Fruit fly (Drosophila melanogaster): ENCODE measurements around the gene Gapvd1.

Gapvd1 gene

DNA sequence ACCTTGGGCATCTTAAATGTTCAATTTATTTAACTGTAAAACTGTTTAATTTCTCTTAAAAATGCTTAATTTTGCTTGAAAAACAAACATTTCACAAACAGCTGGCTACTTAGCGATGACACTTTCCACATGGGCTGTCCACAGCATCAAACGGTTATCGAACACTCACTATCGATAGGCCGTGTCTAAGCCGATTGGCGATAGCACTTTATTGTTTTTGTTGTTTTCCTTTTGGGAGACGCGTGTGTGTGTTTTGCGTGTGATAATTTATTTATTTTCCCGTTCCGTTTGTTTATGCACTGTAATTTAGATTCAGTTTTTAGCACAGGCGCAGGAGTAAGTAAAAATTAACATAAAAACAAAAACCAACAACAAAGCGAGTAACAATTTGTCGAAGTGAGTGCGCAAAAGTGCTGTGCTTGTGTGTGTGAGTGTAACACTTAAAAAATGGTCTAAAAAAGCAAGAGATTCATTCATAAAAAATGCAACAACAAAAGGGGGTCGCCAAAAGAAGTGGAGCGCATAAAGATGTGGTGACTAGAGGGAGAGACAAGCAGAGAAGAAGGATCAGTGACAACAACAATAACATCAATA is at the start of gene Gapvd1 (continued):
- TF ChIP-seq twi (tag; optimal IDR thresholded peaks at IDR 0.05) (no peak), Sry-δ (GFP tag; optimal IDR thresholded peaks at IDR 0.05) (peak; percentile 92), tgo (GFP tag; IDR thresholded peaks at IDR 0.05) (0 out of 3 replicates have a peak, but pooled peaks have one; percentile 14), ken (GFP tag; IDR thresholded peaks at IDR 0.05) (0 out of 3 replicates have a peak, but pooled peaks have one; percentile 18), Opbp (GFP tag; IDR thresholded peaks at IDR 0.05; ENCODE audit: partially characterized antibody) (peak; percentile 89), CG10267 (tag; optimal IDR thresholded peaks at IDR 0.05) (peak; percentile 37), her (GFP tag; optimal IDR thresholded peaks at IDR 0.05) (peak; percentile 25), CG15011 (GFP tag; optimal IDR thresholded peaks at IDR 0.05) (no peak), trem (tag; optimal IDR thresholded peaks at IDR 0.05) (peak; percentile 52), CG4360 (GFP tag; IDR thresholded peaks at IDR 0.05) (peak; percentile 93), CG6791 (GFP tag; IDR thresholded peaks at IDR 0.05; ENCODE audit: partially characterized antibody) (peak; percentile 92), phol (tag; optimal IDR thresholded peaks at IDR 0.05) (no peak), CG8944 (GFP tag; optimal IDR thresholded peaks at IDR 0.05) (no peak), rib (GFP tag; IDR thresholded peaks at IDR 0.05) (no peak), ind (GFP tag; optimal IDR thresholded peaks at IDR 0.05) (no peak), MESR4 (GFP tag; optimal IDR thresholded peaks at IDR 0.05) (peak; percentile 61), NC2α (GFP tag; optimal IDR thresholded peaks at IDR 0.05) (no peak), Pdp1 (GFP tag; optimal IDR thresholded peaks at IDR 0.05) (peak in 1 of 2 experiments; percentile 16), Bgb (GFP tag; IDR thresholded peaks at IDR 0.05; ENCODE audit: partially characterized antibody) (peak; percentile 89), CG4820 (GFP tag; optimal IDR thresholded peaks at IDR 0.05) (no peak), Max (GFP tag; optimal IDR thresholded peaks at IDR 0.05) (peak; percentile 10), ato (GFP tag; IDR thresholded peaks at IDR 0.05; ENCODE audit: partially characterized antibody) (peak; percentile 82), dm (GFP tag; optimal IDR thresholded peaks at IDR 0.05) (peak; percentile 66), Ada2b (GFP tag; IDR thresholded peaks at IDR 0.05) (0 out of 2 replicates have a peak, but pooled peaks have one; percentile 11), CG13894 (tag; optimal IDR thresholded peaks at IDR 0.05) (peak; percentile 4), CG1603 (tag; optimal IDR thresholded peaks at IDR 0.05) (peak; percentile 60), CG9932 (GFP tag; IDR thresholded peaks at IDR 0.05) (peak; percentile 65; the same call in 1 of the 2 replicates), MBD-R2 (GFP tag; IDR thresholded peaks at IDR 0.05) (peak; percentile 86), stc (GFP tag; IDR thresholded peaks at IDR 0.05) (peak; percentile 22; the same call in 1 of the 2 replicates), YL-1 (GFP tag; optimal IDR thresholded peaks at IDR 0.05) (peak; percentile 38), fru (optimal IDR thresholded peaks at IDR 0.05) (no peak), CG14965 (GFP tag; optimal IDR thresholded peaks at IDR 0.05; ENCODE audit: borderline replicate concordance) (no peak), gfzf (GFP tag; optimal IDR thresholded peaks at IDR 0.05) (peak; percentile 22), hth (optimal IDR thresholded peaks at IDR 0.05) (no peak), gro (GFP tag; optimal IDR thresholded peaks at IDR 0.05) (peak; percentile 43), CG7963 (GFP tag; IDR thresholded peaks at IDR 0.05; ENCODE audit: partially characterized antibody) (peak; percentile 86), CG8924 (tag; optimal IDR thresholded peaks at IDR 0.05) (peak; percentile 47), Nf-YC (tag; optimal IDR thresholded peaks at IDR 0.05) (peak; percentile 11), bbx (GFP tag; IDR thresholded peaks at IDR 0.05; ENCODE audit: partially characterized antibody) (peak; percentile 91), abd-A (tag; optimal IDR thresholded peaks at IDR 0.05) (peak; percentile 8), Doc2 (GFP tag; IDR thresholded peaks at IDR 0.05) (no peak), Dp (GFP tag; optimal IDR thresholded peaks at IDR 0.05) (peak; percentile 28), mld (GFP tag; IDR thresholded peaks at IDR 0.05; ENCODE audit: partially characterized antibody) (peak; percentile 87), Sin3A (optimal IDR thresholded peaks at IDR 0.05) (peak; percentile 37), row (GFP tag; IDR thresholded peaks at IDR 0.05) (peak; percentile 48), pzg (GFP tag; optimal IDR thresholded peaks at IDR 0.05) (peak; percentile 65), knrl (GFP tag; IDR thresholded peaks at IDR 0.05; ENCODE audit: partially characterized antibody) (peak; percentile 84), klu (GFP tag; IDR thresholded peaks at IDR 0.05) (no peak), CG3726 (GFP tag; IDR thresholded peaks at IDR 0.05) (no peak), crol (GFP tag; IDR thresholded peaks at IDR 0.05) (no peak)

All from whole organism, embryonic.